Fruit fly (Drosophila melanogaster) whole organism, wandering third instar larva: Measurements from ENCODE around the gene Gr63a.

Experiments
- CG9705 ChIP-seq: fragments of 200-800 bp; sonication (Bioruptor generic); optimal IDR thresholded peaks from 2 replicates; lab custom pipeline; 2018; ENCODE audit warnings: missing biosample characterization, mild to moderate bottlenecking, missing genetic modification characterization
- Dfd ChIP-seq: fragments of >200 bp; optimal IDR thresholded peaks from 2 replicates; lab custom pipeline; 2017; ENCODE audit warnings: missing biosample characterization, missing genetic modification characterization
- HLH106 ChIP-seq: fragments of 200-800 bp; optimal IDR thresholded peaks from 3 replicates; lab custom pipeline; 2019; ENCODE audit warnings: missing biosample characterization, mild to moderate bottlenecking, missing genetic modification characterization, moderate library complexity
- Hr83 ChIP-seq: fragments of 200-300 bp; sonication (Bioruptor generic); optimal IDR thresholded peaks from 2 replicates; lab custom pipeline; 2016; ENCODE audit warnings: missing biosample characterization, mild to moderate bottlenecking, missing genetic modification characterization, moderate library complexity; ENCODE audit not compliant: poor library complexity, severe bottlenecking
- N ChIP-seq: fragments of >200 bp; optimal IDR thresholded peaks from 2 replicates; lab custom pipeline; 2018; ENCODE audit warnings: missing biosample characterization, missing external identifiers, missing genetic modification characterization
- OdsH ChIP-seq: fragments of 200-800 bp; sonication (Bioruptor generic); optimal IDR thresholded peaks from 2 replicates; lab custom pipeline; 2016; ENCODE audit warnings: missing biosample characterization, mild to moderate bottlenecking, missing genetic modification characterization
- dl ChIP-seq, 2 experiments: fragments of 175-275, 200-275 bp in 1 of 2; fragments of 200-275 bp in 1 of 2; sonication (Bioruptor generic); optimal IDR thresholded peaks; lab custom pipeline; 2018; ENCODE audit warnings: mild to moderate bottlenecking in 2 of 2, missing biosample characterization in 2 of 2, missing genetic modification characterization in 2 of 2, moderate library complexity in 2 of 2; ENCODE audit not compliant: partially characterized antibody in 2 of 2, insufficient read depth in 1 of 2
- dmrt93B ChIP-seq: fragments of 200-800 bp; sonication (Bioruptor generic); optimal IDR thresholded peaks from 2 replicates; lab custom pipeline; 2018; ENCODE audit warnings: missing biosample characterization, mild to moderate bottlenecking, missing genetic modification characterization
- fru ChIP-seq: fragments of 200-800 bp; sonication (Bioruptor generic); optimal IDR thresholded peaks from 3 replicates; lab custom pipeline; 2016; ENCODE audit warnings: missing biosample characterization, mild to moderate bottlenecking, missing genetic modification characterization
- lola ChIP-seq: fragments of >200 bp; optimal IDR thresholded peaks from 2 replicates; lab custom pipeline; 2017; ENCODE audit warnings: missing biosample characterization, missing genetic modification characterization
- pan ChIP-seq: fragments of >200 bp; optimal IDR thresholded peaks from 2 replicates; lab custom pipeline; 2017
- psq ChIP-seq: fragments of 200-800 bp; sonication (Bioruptor generic); optimal IDR thresholded peaks from 3 replicates; lab custom pipeline; 2017; ENCODE audit warnings: missing biosample characterization, mild to moderate bottlenecking, missing genetic modification characterization, moderate library complexity
- usp ChIP-seq: fragments of >200 bp; optimal IDR thresholded peaks from 2 replicates; lab custom pipeline; 2017; ENCODE audit warnings: missing biosample characterization, missing genetic modification characterization

DNA sequence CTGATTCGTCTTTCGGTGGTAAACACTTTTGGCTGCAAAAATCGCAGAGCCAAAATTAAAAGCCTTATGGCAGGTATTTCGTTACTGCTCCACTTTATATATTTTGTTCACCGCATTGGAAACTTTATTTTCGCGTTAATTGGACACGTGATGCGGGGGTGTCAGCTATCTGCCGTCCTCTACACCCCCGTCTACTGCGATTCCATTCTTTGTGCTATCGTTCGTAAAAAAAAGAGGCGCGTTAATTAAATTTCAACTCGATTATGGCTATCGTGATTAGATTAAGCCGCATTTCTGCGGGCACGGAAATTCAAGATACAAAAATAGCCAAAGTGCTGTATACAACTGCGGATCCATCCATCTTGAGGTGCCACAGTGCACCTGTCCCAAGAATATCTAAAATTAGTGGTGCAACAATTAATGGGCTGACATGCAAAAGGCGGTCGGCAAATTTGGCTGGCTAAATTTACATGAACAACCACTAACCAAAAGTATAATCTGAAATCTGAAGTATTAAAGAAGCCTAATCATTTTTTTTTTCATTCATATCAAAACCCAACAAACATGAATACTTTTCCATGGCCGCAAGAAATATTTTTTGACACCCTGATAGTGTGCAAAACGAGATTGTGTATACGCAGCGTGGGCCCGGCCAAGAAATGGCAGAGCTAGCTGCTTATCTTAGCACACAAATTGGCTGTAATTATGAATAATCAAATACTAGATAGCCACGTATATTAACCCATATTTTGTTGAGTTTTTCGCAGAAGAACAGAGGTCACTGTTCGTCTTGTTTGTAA is 33.8 kb upstream of the Gr63a start:
- TF ChIP-seq lola (GFP tag; lab: Kevin White, UChicago) (no peak), Hr83 (GFP tag; lab: Kevin White, UChicago) (no peak), OdsH (no peak), N (GFP tag; lab: Kevin White, UChicago) (no peak), dl (GFP tag; optimal IDR thresholded peaks at IDR 0.05; lab: Kevin White, UChicago; ENCODE audit: insufficient read depth in 1 of 2, partially characterized antibody in 2 of 2) (no peak), dmrt93B (GFP tag; lab: Kevin White, UChicago) (no peak), CG9705 (no peak), usp (GFP tag; lab: Kevin White, UChicago) (no peak), HLH106 (no peak), psq (peak; percentile 9), Dfd (GFP tag; lab: Kevin White, UChicago) (no peak), pan (lab: Kevin White, UChicago) (no peak), fru (GFP tag; lab: Kevin White, UChicago) (no peak)
